Worm (Caenorhabditis elegans) whole organism, late embryonic: ENCODE results near the gene nhr-242.

Experiments used
- C38D4.7 ChIP-seq: fragments of 200-800 bp; sonication (Bioruptor generic); optimal IDR thresholded peaks from 2 replicates; lab custom pipeline; 2018; ENCODE audit warnings: mild to moderate bottlenecking, missing genetic modification characterization, moderate library complexity, missing compliant biosample characterization
- ceh-18 ChIP-seq: sonication (generic microtip); optimal IDR thresholded peaks from 2 replicates; lab custom pipeline; 2016; ENCODE audit warnings: missing genetic modification characterization, missing compliant biosample characterization
- ceh-19 ChIP-seq: fragments of 200-800 bp; sonication (Bioruptor generic); optimal IDR thresholded peaks from 2 replicates; lab custom pipeline; 2018; ENCODE audit warnings: mild to moderate bottlenecking, missing genetic modification characterization, missing compliant biosample characterization
- ceh-48 ChIP-seq: sonication (generic microtip); optimal IDR thresholded peaks from 2 replicates; lab custom pipeline; 2016; ENCODE audit warnings: missing genetic modification characterization, inconsistent platforms, missing compliant biosample characterization
- ets-4 ChIP-seq: sonication (generic microtip); optimal IDR thresholded peaks from 2 replicates; lab custom pipeline; 2016; ENCODE audit warnings: missing genetic modification characterization, missing compliant biosample characterization
- fax-1 ChIP-seq: sonication (generic microtip); optimal IDR thresholded peaks from 2 replicates; lab custom pipeline; 2016; ENCODE audit warnings: missing genotype, missing genetic modification characterization, missing compliant biosample characterization
- hlh-30 ChIP-seq: sonication (generic microtip); optimal IDR thresholded peaks from 2 replicates; lab custom pipeline; 2017; ENCODE audit warnings: antibody characterized with exemption, missing genetic modification characterization, missing compliant biosample characterization; ENCODE audit not compliant: insufficient read depth
- lim-6 ChIP-seq: sonication (generic microtip); optimal IDR thresholded peaks from 2 replicates; lab custom pipeline; 2016; ENCODE audit warnings: missing genetic modification characterization, missing compliant biosample characterization
- nfya-1 ChIP-seq: sonication (generic microtip); optimal IDR thresholded peaks from 2 replicates; lab custom pipeline; 2017; ENCODE audit warnings: missing genetic modification characterization, mild to moderate bottlenecking, missing compliant biosample characterization, antibody characterized with exemption, moderate library complexity
- pros-1 ChIP-seq: fragments of 150-350 bp; optimal IDR thresholded peaks from 2 replicates; lab custom pipeline; 2014; ENCODE audit warnings: missing biosample characterization, missing genetic modification reagents, missing genetic modification characterization
- rnt-1 ChIP-seq: sonication (generic microtip); optimal IDR thresholded peaks from 2 replicates; lab custom pipeline; 2016; ENCODE audit warnings: missing genetic modification characterization, missing compliant biosample characterization
- sdc-2 ChIP-seq: sonication (generic microtip); optimal IDR thresholded peaks from 2 replicates; lab custom pipeline; 2016; ENCODE audit warnings: missing genotype, missing genetic modification characterization, missing compliant biosample characterization
- tbx-2 ChIP-seq: sonication (generic microtip); optimal IDR thresholded peaks from 2 replicates; lab custom pipeline; 2016; ENCODE audit warnings: missing genetic modification characterization, missing compliant biosample characterization

ce11 chrIV:2600841-2601240 lies 19.5 kb upstream of the nhr-242 start, which contains the start of gene epg-9:
- TF ChIP-seq ets-4 (tag; lab: Kevin White, UChicago) (no peak), tbx-2 (tag; lab: Kevin White, UChicago) (no peak), nfya-1 (no peak), ceh-48 (tag; lab: Kevin White, UChicago) (no peak), ceh-18 (tag; lab: Kevin White, UChicago) (no peak), rnt-1 (tag; lab: Kevin White, UChicago) (no peak), ceh-19 (GFP tag; lab: Kevin White, UChicago) (no peak), sdc-2 (tag; lab: Kevin White, UChicago) (no peak), pros-1 (no peak), lim-6 (tag; lab: Kevin White, UChicago) (no peak), fax-1 (tag; lab: Kevin White, UChicago) (no peak), C38D4.7 (GFP tag; lab: Kevin White, UChicago) (no peak), hlh-30 (tag; lab: Kevin White, UChicago) (no peak)
